Worm (Caenorhabditis elegans) whole organism, L2 larva: ENCODE results near the gene wdr-4.

Experiments
- C34F6.9 ChIP-seq: fragments of 150-350 bp; optimal IDR thresholded peaks from 2 replicates; lab custom pipeline; 2014; ENCODE audit warnings: missing biosample characterization, missing genetic modification characterization
- F13H6.1 ChIP-seq: sonication (generic microtip); optimal IDR thresholded peaks from 2 replicates; lab custom pipeline; 2016; ENCODE audit warnings: missing genetic modification characterization, missing compliant biosample characterization
- R02D3.7 ChIP-seq: fragments of 150-350 bp; optimal IDR thresholded peaks from 2 replicates; lab custom pipeline; 2014; ENCODE audit warnings: missing biosample characterization, missing genetic modification characterization
- Y55F3AM.14 ChIP-seq: fragments of 200-800 bp; sonication (Bioruptor generic); optimal IDR thresholded peaks from 2 replicates; lab custom pipeline; 2018; ENCODE audit warnings: mild to moderate bottlenecking, missing genetic modification characterization, missing compliant biosample characterization
- ZK546.5 ChIP-seq: sonication (generic microtip); optimal IDR thresholded peaks from 2 replicates; lab custom pipeline; 2017; ENCODE audit warnings: missing biosample characterization, missing genetic modification characterization
- alr-1 ChIP-seq: fragments of 150-350 bp; optimal IDR thresholded peaks from 2 replicates; lab custom pipeline; 2014; ENCODE audit warnings: missing biosample characterization, missing genetic modification characterization
- aly-2 ChIP-seq: fragments of 150-350 bp; optimal IDR thresholded peaks from 2 replicates; lab custom pipeline; 2014; ENCODE audit warnings: missing biosample characterization, missing genetic modification characterization
- ama-1 ChIP-seq: fragments of 150-350 bp; optimal IDR thresholded peaks from 2 replicates; lab custom pipeline; 2018; ENCODE audit warnings: inconsistent platforms
- blmp-1 ChIP-seq: sonication (generic microtip); optimal IDR thresholded peaks from 2 replicates; lab custom pipeline; 2017; ENCODE audit warnings: missing genetic modification characterization, mild to moderate bottlenecking, missing compliant biosample characterization, antibody characterized with exemption, moderate library complexity; ENCODE audit not compliant: insufficient read depth
- ceh-16 ChIP-seq: fragments of 150-350 bp; optimal IDR thresholded peaks from 2 replicates; lab custom pipeline; 2014; ENCODE audit warnings: missing biosample characterization, missing genetic modification characterization
- ceh-82 ChIP-seq: fragments of 150-350 bp; optimal IDR thresholded peaks from 2 replicates; lab custom pipeline; 2014; ENCODE audit warnings: missing biosample characterization, missing genetic modification characterization
- crh-2 ChIP-seq: sonication (generic microtip); optimal IDR thresholded peaks from 2 replicates; lab custom pipeline; 2017; ENCODE audit warnings: missing biosample characterization, missing genetic modification characterization
- dmd-4 ChIP-seq: sonication (generic microtip); optimal IDR thresholded peaks from 2 replicates; lab custom pipeline; 2017; ENCODE audit warnings: missing biosample characterization, missing genetic modification characterization
- egl-27 ChIP-seq: sonication (generic microtip); optimal IDR thresholded peaks from 3 replicates; lab custom pipeline; 2017; ENCODE audit warnings: missing biosample characterization, missing genetic modification reagents, missing genetic modification characterization
- elt-1 ChIP-seq: fragments of 150-350 bp; optimal IDR thresholded peaks from 2 replicates; lab custom pipeline; 2014; ENCODE audit warnings: missing biosample characterization, missing genetic modification characterization
- elt-3 ChIP-seq: sonication (generic microtip); optimal IDR thresholded peaks from 2 replicates; lab custom pipeline; 2017; ENCODE audit warnings: missing biosample characterization, missing genetic modification characterization
- fos-1 ChIP-seq: fragments of 150-350 bp; optimal IDR thresholded peaks from 2 replicates; lab custom pipeline; 2014; ENCODE audit warnings: missing biosample characterization, missing genetic modification characterization
- gmeb-1 ChIP-seq: fragments of 150-350 bp; optimal IDR thresholded peaks from 2 replicates; lab custom pipeline; 2014; ENCODE audit warnings: missing biosample characterization, missing genetic modification characterization
- lin-11 ChIP-seq: fragments of 150-350 bp; sonication (generic microtip); optimal IDR thresholded peaks from 2 replicates; lab custom pipeline; 2014; ENCODE audit warnings: missing biosample characterization, missing genetic modification characterization, inconsistent platforms, mixed read lengths
- lin-13 ChIP-seq: fragments of 150-350 bp; optimal IDR thresholded peaks from 2 replicates; lab custom pipeline; 2014; ENCODE audit warnings: missing biosample characterization, missing genetic modification reagents, missing genetic modification characterization
- lin-39 ChIP-seq: fragments of 150-350 bp; optimal IDR thresholded peaks from 2 replicates; lab custom pipeline; 2014; ENCODE audit warnings: missing biosample characterization, missing genetic modification reagents, missing genetic modification characterization
- lsy-2 ChIP-seq, 2 experiments: fragments of 150-350 bp in 1 of 2; sonication (generic microtip) in 1 of 2; optimal IDR thresholded peaks; 2 replicates each; lab custom pipeline; 2014 to 2017; ENCODE audit warnings: missing biosample characterization in 2 of 2, missing genetic modification characterization in 2 of 2
- mab-5 ChIP-seq: fragments of 150-350 bp; optimal IDR thresholded peaks from 2 replicates; lab custom pipeline; 2014; ENCODE audit warnings: missing biosample characterization, missing genetic modification characterization
- mbf-1 ChIP-seq: sonication (generic microtip); optimal IDR thresholded peaks from 2 replicates; lab custom pipeline; 2017; ENCODE audit warnings: missing biosample characterization, missing genetic modification characterization
- mdl-1 ChIP-seq, 2 experiments: fragments of 150-350 bp in 1 of 2; sonication (generic microtip) in 1 of 2; optimal IDR thresholded peaks; 2 replicates each; lab custom pipeline; 2017; ENCODE audit warnings: missing biosample characterization in 2 of 2, missing genetic modification characterization in 2 of 2
- nhr-10 ChIP-seq: sonication (generic microtip); optimal IDR thresholded peaks from 2 replicates; lab custom pipeline; 2017; ENCODE audit warnings: missing biosample characterization, missing genetic modification characterization
- nhr-11 ChIP-seq: fragments of 150-350 bp; optimal IDR thresholded peaks from 2 replicates; lab custom pipeline; 2014; ENCODE audit warnings: missing biosample characterization, missing genetic modification characterization
- nhr-12 ChIP-seq: fragments of 150-350 bp; optimal IDR thresholded peaks from 2 replicates; lab custom pipeline; 2014; ENCODE audit warnings: missing biosample characterization, missing genetic modification characterization
- nhr-129 ChIP-seq: fragments of 150-350 bp; optimal IDR thresholded peaks from 2 replicates; lab custom pipeline; 2014; ENCODE audit warnings: missing biosample characterization, missing genetic modification characterization
- nhr-21 ChIP-seq: fragments of 150-350 bp; optimal IDR thresholded peaks from 2 replicates; lab custom pipeline; 2014; ENCODE audit warnings: missing biosample characterization, missing genetic modification characterization
- nhr-23 ChIP-seq: fragments of 150-350 bp; optimal IDR thresholded peaks from 2 replicates; lab custom pipeline; 2014; ENCODE audit warnings: missing biosample characterization, missing genetic modification reagents, missing genetic modification characterization
- nhr-237 ChIP-seq: fragments of 150-350 bp; optimal IDR thresholded peaks from 2 replicates; lab custom pipeline; 2014; ENCODE audit warnings: missing biosample characterization, missing genetic modification characterization
- nhr-25 ChIP-seq: fragments of 150-350 bp; sonication (generic microtip); optimal IDR thresholded peaks from 3 replicates; lab custom pipeline; 2014; ENCODE audit warnings: missing biosample characterization, missing genetic modification characterization
- nhr-6 ChIP-seq: fragments of 150-350 bp; optimal IDR thresholded peaks from 2 replicates; lab custom pipeline; 2014; ENCODE audit warnings: missing biosample characterization, missing genetic modification characterization
- nhr-77 ChIP-seq: fragments of 150-350 bp; optimal IDR thresholded peaks from 2 replicates; lab custom pipeline; 2014; ENCODE audit warnings: missing biosample characterization, missing genetic modification characterization
- peb-1 ChIP-seq: fragments of 150-350 bp; optimal IDR thresholded peaks from 2 replicates; lab custom pipeline; 2014; ENCODE audit warnings: missing biosample characterization, missing genetic modification characterization
- sem-4 ChIP-seq: fragments of 150-350 bp; optimal IDR thresholded peaks from 2 replicates; lab custom pipeline; 2014; ENCODE audit warnings: missing biosample characterization, missing genetic modification reagents, missing genetic modification characterization
- skn-1 ChIP-seq: sonication (generic microtip); optimal IDR thresholded peaks from 2 replicates; lab custom pipeline; 2017; ENCODE audit warnings: missing biosample characterization, missing genetic modification characterization
- sma-3 ChIP-seq: sonication (generic microtip); optimal IDR thresholded peaks from 2 replicates; lab custom pipeline; 2016; ENCODE audit warnings: missing genetic modification reagents, missing genetic modification characterization, missing compliant biosample characterization
- sma-9 ChIP-seq, 2 experiments: fragments of 150-350 bp in 1 of 2; sonication (generic microtip) in 1 of 2; optimal IDR thresholded peaks; 2 replicates each; lab custom pipeline; 2014 to 2016; ENCODE audit warnings: missing genetic modification characterization in 2 of 2, mild to moderate bottlenecking in 1 of 2, missing biosample characterization in 1 of 2, missing compliant biosample characterization in 1 of 2, missing genetic modification reagents in 1 of 2, moderate library complexity in 1 of 2
- snpc-4 ChIP-seq: fragments of 150-350 bp; optimal IDR thresholded peaks from 2 replicates; lab custom pipeline; 2014; ENCODE audit warnings: missing biosample characterization, missing genetic modification characterization
- unc-39 ChIP-seq: fragments of 150-350 bp; optimal IDR thresholded peaks from 2 replicates; lab custom pipeline; 2014; ENCODE audit warnings: missing biosample characterization, missing genetic modification characterization
- unc-55 ChIP-seq: fragments of 150-350 bp; sonication (generic microtip); optimal IDR thresholded peaks from 3 replicates; lab custom pipeline; 2014; ENCODE audit warnings: missing biosample characterization, missing genetic modification reagents, missing genetic modification characterization
- unc-62 ChIP-seq: fragments of 150-350 bp; optimal IDR thresholded peaks from 2 replicates; lab custom pipeline; 2014; ENCODE audit warnings: missing biosample characterization, missing genetic modification reagents, missing genetic modification characterization
- zag-1 ChIP-seq: fragments of 150-350 bp; optimal IDR thresholded peaks from 2 replicates; lab custom pipeline; 2014; ENCODE audit warnings: missing biosample characterization, missing genetic modification characterization
- ztf-1 ChIP-seq: fragments of 200-800 bp; sonication (Bioruptor generic); conservative IDR thresholded peaks from 2 replicates; pipeline ENCODE4 v1.3.6; 2022; ENCODE audit warnings: missing genetic modification characterization, missing compliant biosample characterization
- ztf-11 ChIP-seq: sonication (generic microtip); optimal IDR thresholded peaks from 2 replicates; lab custom pipeline; 2017; ENCODE audit warnings: missing biosample characterization, missing genetic modification characterization
- ztf-4 ChIP-seq: fragments of 150-350 bp; optimal IDR thresholded peaks from 2 replicates; lab custom pipeline; 2014; ENCODE audit warnings: missing biosample characterization, missing genetic modification characterization

wdr-4 gene

ce11 chrIII:6693285-6693684 is 32.3 kb upstream of the wdr-4 start:
- peak; percentile 24 for TF ChIP-seq skn-1 (tag; lab: Kevin White, UChicago)
- TF ChIP-seq fos-1 (tag; lab: Kevin White, UChicago): peak; percentile 93
- TF ChIP-seq crh-2 (tag; lab: Kevin White, UChicago): peak; percentile 11
- no peak for TF ChIP-seq Y55F3AM.14 (GFP tag; lab: Kevin White, UChicago)
- TF ChIP-seq nhr-77: no peak
- TF ChIP-seq sma-9 (GFP tag; optimal IDR thresholded peaks at IDR 0.05; lab: Kevin White, UChicago): peak; percentile 5
- no peak for TF ChIP-seq sma-9 (tag; optimal IDR thresholded peaks at IDR 0.05; lab: Kevin White, UChicago)
- no peak for TF ChIP-seq nhr-10 (tag; lab: Kevin White, UChicago)
- TF ChIP-seq F13H6.1 (tag; lab: Kevin White, UChicago): no peak
- TF ChIP-seq R02D3.7: no peak

ce11 chrIII:6695189-6695588 is 30.4 kb upstream of the wdr-4 start:
- TF ChIP-seq ztf-11: no peak
- peak; percentile 50 for TF ChIP-seq ztf-4 (tag; lab: Kevin White, UChicago)
- no peak for TF ChIP-seq ceh-82 (tag; lab: Kevin White, UChicago)
- no peak for TF ChIP-seq nhr-237 (tag; lab: Kevin White, UChicago)
- TF ChIP-seq mdl-1 (tag; optimal IDR thresholded peaks at IDR 0.05; lab: Kevin White, UChicago): peak; percentile 10 to 36
- TF ChIP-seq unc-55 (GFP tag; lab: Kevin White, UChicago): peak; percentile 75
- no peak for TF ChIP-seq gmeb-1
- TF ChIP-seq ama-1 (lab: Kevin White, UChicago): no peak
- TF ChIP-seq nhr-12: no peak
- TF ChIP-seq sem-4 (tag; lab: Kevin White, UChicago): peak; percentile 26
- TF ChIP-seq unc-39 (tag; lab: Kevin White, UChicago): no peak
- no peak for TF ChIP-seq nhr-23 (tag; lab: Kevin White, UChicago)
- no peak for TF ChIP-seq nhr-77
- peak in 1 of 2 experiments; percentile 55 for TF ChIP-seq lsy-2 (tag; optimal IDR thresholded peaks at IDR 0.05; lab: Kevin White, UChicago)
- TF ChIP-seq C34F6.9 (tag; lab: Kevin White, UChicago): peak; percentile 77
- no peak for TF ChIP-seq ceh-16 (tag; lab: Kevin White, UChicago)
- peak; percentile 49 for TF ChIP-seq zag-1 (tag; lab: Kevin White, UChicago)
- TF ChIP-seq ZK546.5: no peak
- no peak for TF ChIP-seq nhr-21 (tag; lab: Kevin White, UChicago)
- no peak for TF ChIP-seq ztf-1 (GFP tag; lab: Robert Waterston, UW)
- TF ChIP-seq alr-1 (tag; lab: Kevin White, UChicago): no peak
- no peak for TF ChIP-seq nhr-10 (tag; lab: Kevin White, UChicago)
- TF ChIP-seq elt-3 (tag; lab: Kevin White, UChicago): no peak
- TF ChIP-seq blmp-1 (tag; lab: Kevin White, UChicago): no peak
- no peak for TF ChIP-seq elt-1 (tag; lab: Kevin White, UChicago)
- no peak for TF ChIP-seq nhr-11 (tag; lab: Kevin White, UChicago)
- peak; percentile 50 for TF ChIP-seq crh-2 (tag; lab: Kevin White, UChicago)
- TF ChIP-seq dmd-4 (tag; lab: Kevin White, UChicago): no peak
- peak; percentile 21 for TF ChIP-seq F13H6.1 (tag; lab: Kevin White, UChicago)
- peak; percentile 15 for TF ChIP-seq mab-5 (tag; lab: Kevin White, UChicago)
- TF ChIP-seq R02D3.7: no peak
- TF ChIP-seq unc-62 (GFP tag; lab: Kevin White, UChicago): no peak
- TF ChIP-seq lin-11: peak; percentile 63
- TF ChIP-seq sma-3: no peak
- TF ChIP-seq lin-13: peak; percentile 46
- no peak for TF ChIP-seq peb-1
- TF ChIP-seq snpc-4 (tag; lab: Kevin White, UChicago): peak; percentile 25
- TF ChIP-seq Y55F3AM.14 (GFP tag; lab: Kevin White, UChicago): no peak
- TF ChIP-seq fos-1 (tag; lab: Kevin White, UChicago): peak; percentile 25
- TF ChIP-seq nhr-6 (tag; lab: Kevin White, UChicago): peak; percentile 4
- no peak for TF ChIP-seq skn-1 (tag; lab: Kevin White, UChicago)
- TF ChIP-seq mbf-1: no peak
- no peak for TF ChIP-seq lin-39 (tag; lab: Kevin White, UChicago)
- TF ChIP-seq sma-9 (GFP tag; optimal IDR thresholded peaks at IDR 0.05; lab: Kevin White, UChicago): peak; percentile 61
- no peak for TF ChIP-seq sma-9 (tag; optimal IDR thresholded peaks at IDR 0.05; lab: Kevin White, UChicago)
- no peak for TF ChIP-seq nhr-25
- no peak for TF ChIP-seq aly-2 (tag; lab: Kevin White, UChicago)
- no peak for TF ChIP-seq egl-27
- peak; percentile 59 for TF ChIP-seq nhr-129 (tag; lab: Kevin White, UChicago)
